Worm (Caenorhabditis elegans) whole organism, L3 larva: Measurements from ENCODE around the gene Y69A2AR.16.

Experiments
- ceh-16 ChIP-seq: sonication (generic microtip); optimal IDR thresholded peaks from 2 replicates; lab custom pipeline; 2017; ENCODE audit warnings: missing biosample characterization, missing genetic modification characterization
- ceh-28 ChIP-seq: fragments of 150-350 bp; optimal IDR thresholded peaks from 2 replicates; lab custom pipeline; 2014; ENCODE audit warnings: missing biosample characterization, missing genetic modification reagents, missing genetic modification characterization
- egl-27 ChIP-seq: sonication (generic microtip); optimal IDR thresholded peaks from 4 replicates; lab custom pipeline; 2017; ENCODE audit warnings: missing biosample characterization, missing genetic modification reagents, missing genetic modification characterization
- elt-3 ChIP-seq, 3 experiments: fragments of 150-350 bp in 1 of 3; sonication (generic microtip) in 2 of 3; optimal IDR thresholded peaks; 2 replicates in 2 of 3; 4 replicates in 1 of 3; lab custom pipeline; 2014 to 2017; ENCODE audit warnings: missing biosample characterization in 3 of 3, missing genetic modification characterization in 3 of 3
- nhr-11 ChIP-seq: fragments of 150-350 bp; optimal IDR thresholded peaks from 2 replicates; lab custom pipeline; 2014; ENCODE audit warnings: missing biosample characterization, missing genetic modification characterization
- nhr-237 ChIP-seq: fragments of 150-350 bp; optimal IDR thresholded peaks from 2 replicates; lab custom pipeline; 2014; ENCODE audit warnings: missing biosample characterization, missing genetic modification characterization
- nhr-25 ChIP-seq: sonication (generic microtip); optimal IDR thresholded peaks from 2 replicates; lab custom pipeline; 2017; ENCODE audit warnings: missing biosample characterization, missing genetic modification characterization
- nhr-28 ChIP-seq: fragments of 150-350 bp; optimal IDR thresholded peaks from 2 replicates; lab custom pipeline; 2014; ENCODE audit warnings: missing biosample characterization, missing genetic modification characterization
- nhr-76 ChIP-seq: fragments of 150-350 bp; sonication (generic microtip); optimal IDR thresholded peaks from 5 replicates; lab custom pipeline; 2014; ENCODE audit warnings: missing biosample characterization, missing genetic modification characterization
- pqm-1 ChIP-seq: fragments of 150-350 bp; optimal IDR thresholded peaks from 2 replicates; lab custom pipeline; 2017; ENCODE audit warnings: missing biosample characterization, missing genetic modification characterization, inconsistent platforms
- sea-2 ChIP-seq: fragments of 150-350 bp; sonication (generic microtip); optimal IDR thresholded peaks from 4 replicates; lab custom pipeline; 2014; ENCODE audit warnings: missing biosample characterization, missing genetic modification reagents, missing genetic modification characterization
- skn-1 ChIP-seq: fragments of 150-350 bp; optimal IDR thresholded peaks from 2 replicates; lab custom pipeline; 2014; ENCODE audit warnings: missing biosample characterization, missing genetic modification characterization
- ztf-11 ChIP-seq: fragments of 150-350 bp; optimal IDR thresholded peaks from 2 replicates; lab custom pipeline; 2014; ENCODE audit warnings: missing biosample characterization, missing genetic modification characterization
- ztf-4 ChIP-seq: fragments of 150-350 bp; optimal IDR thresholded peaks from 2 replicates; lab custom pipeline; 2014; ENCODE audit warnings: missing biosample characterization, missing genetic modification characterization

- TF ChIP-seq ztf-11 (tag; lab: Kevin White, UChicago) = no peak
- TF ChIP-seq nhr-11 (tag; lab: Kevin White, UChicago) = no peak
- no peak for TF ChIP-seq skn-1 (tag; lab: Kevin White, UChicago)
- TF ChIP-seq elt-3 (tag; optimal IDR thresholded peaks at IDR 0.05; lab: Kevin White, UChicago) = no peak
- no peak for TF ChIP-seq nhr-76 (tag; lab: Kevin White, UChicago)
- TF ChIP-seq ztf-4 (tag; lab: Kevin White, UChicago) = no peak
- TF ChIP-seq egl-27 (tag; lab: Kevin White, UChicago) = no peak
- TF ChIP-seq nhr-28 (tag; lab: Kevin White, UChicago) = no peak
- no peak for TF ChIP-seq pqm-1
- no peak for TF ChIP-seq nhr-237 (tag; lab: Kevin White, UChicago)
- TF ChIP-seq ceh-28 (tag; lab: Kevin White, UChicago) = no peak
- TF ChIP-seq nhr-25 (tag; lab: Kevin White, UChicago) = no peak
- no peak for TF ChIP-seq ceh-16 (tag; lab: Kevin White, UChicago)
- TF ChIP-seq sea-2 (GFP tag; lab: Kevin White, UChicago) = no peak
These were observed 58.6 kb downstream of the Y69A2AR.16 start for ce11 chrIV:2556211-2556610.
